Fruit fly (Drosophila melanogaster) whole organism, adult: Measurements from ENCODE around the gene CG3342.

Experiments
- CG11617 ChIP-seq: fragments of 200-800 bp; sonication (Bioruptor generic); optimal IDR thresholded peaks from 2 replicates; lab custom pipeline; 2017; ENCODE audit warnings: mild to moderate bottlenecking, missing biosample characterization, missing genetic modification reagents, missing genetic modification characterization
- CG12768 ChIP-seq: fragments of 200-800 bp; sonication (Bioruptor generic); optimal IDR thresholded peaks from 2 replicates; lab custom pipeline; 2017; ENCODE audit warnings: missing biosample characterization, missing genetic modification characterization, mild to moderate bottlenecking, moderate library complexity, missing genetic modification reagents
- CG14711 ChIP-seq: fragments of 200-800 bp; sonication (Bioruptor generic); optimal IDR thresholded peaks from 2 replicates; lab custom pipeline; 2018; ENCODE audit warnings: missing biosample characterization, mild to moderate bottlenecking, missing genetic modification characterization, moderate library complexity
- CG1620 ChIP-seq: fragments of 200-800 bp; sonication (Bioruptor generic); optimal IDR thresholded peaks from 2 replicates; lab custom pipeline; 2016; ENCODE audit warnings: missing biosample characterization, missing genetic modification characterization
- CG33017 ChIP-seq: fragments of 200-800 bp; sonication (Bioruptor generic); optimal IDR thresholded peaks from 2 replicates; lab custom pipeline; 2018; ENCODE audit warnings: missing biosample characterization, mild to moderate bottlenecking, missing genetic modification characterization, moderate library complexity
- CG5204 ChIP-seq: fragments of 200-800 bp; sonication (Bioruptor generic); optimal IDR thresholded peaks from 2 replicates; lab custom pipeline; 2016; ENCODE audit warnings: missing biosample characterization, missing genetic modification characterization
- CG7045 ChIP-seq: fragments of 200-800 bp; sonication (Bioruptor generic); optimal IDR thresholded peaks from 2 replicates; lab custom pipeline; 2017; ENCODE audit warnings: missing biosample characterization, mild to moderate bottlenecking, missing genetic modification characterization
- CG7101 ChIP-seq: fragments of 200-800 bp; sonication (Bioruptor generic); optimal IDR thresholded peaks from 2 replicates; lab custom pipeline; 2018; ENCODE audit warnings: missing biosample characterization, mild to moderate bottlenecking, missing genetic modification characterization, moderate library complexity
- Clk ChIP-seq: fragments of 200-800 bp; sonication (Bioruptor generic); optimal IDR thresholded peaks from 2 replicates; lab custom pipeline; 2017; ENCODE audit warnings: missing biosample characterization, missing genetic modification characterization
- Crg-1 ChIP-seq: fragments of 200-800 bp; sonication (Bioruptor generic); optimal IDR thresholded peaks from 2 replicates; lab custom pipeline; 2016; ENCODE audit warnings: missing biosample characterization, missing genetic modification characterization
- Hr96 ChIP-seq: fragments of 200-800 bp; sonication (Bioruptor generic); optimal IDR thresholded peaks from 2 replicates; lab custom pipeline; 2016; ENCODE audit warnings: missing biosample characterization, missing genetic modification characterization
- Mnt ChIP-seq: fragments of 200-800 bp; sonication (Bioruptor generic); optimal IDR thresholded peaks from 2 replicates; lab custom pipeline; 2016; ENCODE audit warnings: missing biosample characterization, mild to moderate bottlenecking, missing genetic modification characterization
- bab1 ChIP-seq: fragments of 200-800 bp; sonication (Bioruptor generic); optimal IDR thresholded peaks from 3 replicates; lab custom pipeline; 2019; ENCODE audit warnings: missing biosample characterization, mild to moderate bottlenecking, missing genetic modification characterization, moderate library complexity
- cic ChIP-seq: fragments of 200-800 bp; sonication (Bioruptor generic); optimal IDR thresholded peaks from 2 replicates; lab custom pipeline; 2017; ENCODE audit warnings: missing biosample characterization, mild to moderate bottlenecking, missing genetic modification characterization, moderate library complexity
- cnc ChIP-seq, 2 experiments: fragments of >200 bp; optimal IDR thresholded peaks; 2 replicates each; lab custom pipeline; 2017
- kay ChIP-seq: fragments of 200-800 bp; sonication (Bioruptor generic); peaks from one replicate; lab custom pipeline; 2016; ENCODE audit warnings: missing biosample characterization, missing genetic modification characterization, borderline replicate concordance
- ovo ChIP-seq: fragments of 200-800 bp; sonication (Bioruptor generic); optimal IDR thresholded peaks from 2 replicates; lab custom pipeline; 2016; ENCODE audit warnings: missing biosample characterization, missing genetic modification characterization
- pad ChIP-seq: fragments of 200-800 bp; sonication (Bioruptor generic); optimal IDR thresholded peaks from 3 replicates; lab custom pipeline; 2017; ENCODE audit warnings: missing biosample characterization, missing genetic modification characterization, mild to moderate bottlenecking, moderate library complexity, missing genetic modification reagents
- tj ChIP-seq: fragments of 200-800 bp; sonication (Bioruptor generic); optimal IDR thresholded peaks from 3 replicates; lab custom pipeline; 2017; ENCODE audit warnings: missing biosample characterization, mild to moderate bottlenecking, missing genetic modification characterization, moderate library complexity
- toe ChIP-seq: fragments of 200-800 bp; sonication (Bioruptor generic); optimal IDR thresholded peaks from 2 replicates; lab custom pipeline; 2016; ENCODE audit warnings: missing biosample characterization, missing genetic modification characterization

The CG3342 gene

dm6 chrX:6549428-6550117 is 21.9 kb upstream of the CG3342 start:
- TF ChIP-seq cnc (optimal IDR thresholded peaks at IDR 0.05; lab: Kevin White, UChicago), result no peak
- TF ChIP-seq ovo, result peak; percentile 31
- peak; percentile 83 for TF ChIP-seq CG33017 (tag; lab: Kevin White, UChicago)
- peak; percentile 66 for TF ChIP-seq Clk
- peak; percentile 88 for TF ChIP-seq CG14711 (tag; lab: Kevin White, UChicago)
- peak; percentile 67 for TF ChIP-seq CG11617 (GFP tag; lab: Kevin White, UChicago)
- TF ChIP-seq Crg-1, result peak; percentile 42
- peak; percentile 81 for TF ChIP-seq toe (GFP tag; lab: Kevin White, UChicago)
- TF ChIP-seq CG5204 (GFP tag; lab: Kevin White, UChicago), result peak; percentile 82
- TF ChIP-seq CG7045 (GFP tag; lab: Kevin White, UChicago), result peak; percentile 87
- TF ChIP-seq CG7101 (tag; lab: Kevin White, UChicago), result peak; percentile 87
- peak; percentile 60 for TF ChIP-seq tj (GFP tag; lab: Kevin White, UChicago)
- peak; percentile 88 for TF ChIP-seq CG12768 (GFP tag; lab: Kevin White, UChicago)
- peak; percentile 86 for TF ChIP-seq bab1 (GFP tag; lab: Kevin White, UChicago)
- no peak for TF ChIP-seq kay (GFP tag; lab: Kevin White, UChicago)
- peak; percentile 90 for TF ChIP-seq CG1620 (GFP tag; lab: Kevin White, UChicago)
- peak; percentile 33 for TF ChIP-seq cic
- TF ChIP-seq Mnt (GFP tag; lab: Kevin White, UChicago), result peak; percentile 64
- peak; percentile 78 for TF ChIP-seq pad
- TF ChIP-seq Hr96, result peak; percentile 89

- TF ChIP-seq CG7101 (tag; lab: Kevin White, UChicago) (peak; percentile 10), tj (GFP tag; lab: Kevin White, UChicago) (no peak), CG14711 (tag; lab: Kevin White, UChicago) (no peak), CG5204 (GFP tag; lab: Kevin White, UChicago) (no peak), toe (GFP tag; lab: Kevin White, UChicago) (no peak), pad (peak; percentile 2), CG1620 (GFP tag; lab: Kevin White, UChicago) (peak; percentile 12), Clk (no peak), CG11617 (GFP tag; lab: Kevin White, UChicago) (no peak), Hr96 (no peak), CG33017 (tag; lab: Kevin White, UChicago) (no peak), cic (peak; percentile 51), kay (GFP tag; lab: Kevin White, UChicago) (peak; percentile 19), CG12768 (GFP tag; lab: Kevin White, UChicago) (no peak), Mnt (GFP tag; lab: Kevin White, UChicago) (peak; percentile 36), Crg-1 (no peak), ovo (no peak), bab1 (GFP tag; lab: Kevin White, UChicago) (no peak), CG7045 (GFP tag; lab: Kevin White, UChicago) (no peak), cnc (optimal IDR thresholded peaks at IDR 0.05; lab: Kevin White, UChicago) (no peak)
Observed at dm6 chrX:6546970-6547369, 19.3 kb upstream of the CG3342 start.

dm6 chrX:6545862-6546270 is 18.2 kb upstream of the CG3342 start:
- TF ChIP-seq tj (GFP tag; lab: Kevin White, UChicago) (peak; percentile 49), Hr96 (no peak), cnc (optimal IDR thresholded peaks at IDR 0.05; lab: Kevin White, UChicago) (no peak), bab1 (GFP tag; lab: Kevin White, UChicago) (peak; percentile 41)

- no peak for TF ChIP-seq CG7045 (GFP tag; lab: Kevin White, UChicago)
- TF ChIP-seq Crg-1, result no peak
- TF ChIP-seq tj (GFP tag; lab: Kevin White, UChicago), result no peak
- TF ChIP-seq Clk, result no peak
- TF ChIP-seq CG33017 (tag; lab: Kevin White, UChicago), result no peak
- no peak for TF ChIP-seq cnc (optimal IDR thresholded peaks at IDR 0.05; lab: Kevin White, UChicago)
- TF ChIP-seq pad, result no peak
- no peak for TF ChIP-seq CG7101 (tag; lab: Kevin White, UChicago)
- no peak for TF ChIP-seq cic
- no peak for TF ChIP-seq CG1620 (GFP tag; lab: Kevin White, UChicago)
- TF ChIP-seq CG11617 (GFP tag; lab: Kevin White, UChicago), result no peak
- TF ChIP-seq Mnt (GFP tag; lab: Kevin White, UChicago), result no peak
- TF ChIP-seq CG5204 (GFP tag; lab: Kevin White, UChicago), result no peak
- TF ChIP-seq Hr96, result no peak
Observed at dm6 chrX:6543569-6544173, 16.0 kb upstream of the CG3342 start.

- TF ChIP-seq cic (no peak), CG1620 (GFP tag; lab: Kevin White, UChicago) (no peak), Clk (no peak), bab1 (GFP tag; lab: Kevin White, UChicago) (peak; percentile 41)
Observed at dm6 chrX:6542331-6542730, 14.6 kb upstream of the CG3342 start.

- TF ChIP-seq ovo, result no peak
- TF ChIP-seq Mnt (GFP tag; lab: Kevin White, UChicago), result no peak
- no peak for TF ChIP-seq CG33017 (tag; lab: Kevin White, UChicago)
- no peak for TF ChIP-seq pad
- no peak for TF ChIP-seq CG5204 (GFP tag; lab: Kevin White, UChicago)
- no peak for TF ChIP-seq CG7045 (GFP tag; lab: Kevin White, UChicago)
- no peak for TF ChIP-seq CG12768 (GFP tag; lab: Kevin White, UChicago)
- TF ChIP-seq CG11617 (GFP tag; lab: Kevin White, UChicago), result no peak
Observed at dm6 chrX:6541277-6541676, 13.6 kb upstream of the CG3342 start.
